Fruit fly (Drosophila melanogaster) ovary, adult (tissue): ENCODE results near the gene CG17768.

ENCODE experiments used
- CG17801 ChIP-seq: fragments of 200-800 bp; optimal IDR thresholded peaks from 2 replicates; lab custom pipeline; 2019; ENCODE audit warnings: missing biosample characterization, mild to moderate bottlenecking, missing genetic modification characterization, moderate library complexity; ENCODE audit not compliant: partially characterized antibody

The CG17768 gene

DNA sequence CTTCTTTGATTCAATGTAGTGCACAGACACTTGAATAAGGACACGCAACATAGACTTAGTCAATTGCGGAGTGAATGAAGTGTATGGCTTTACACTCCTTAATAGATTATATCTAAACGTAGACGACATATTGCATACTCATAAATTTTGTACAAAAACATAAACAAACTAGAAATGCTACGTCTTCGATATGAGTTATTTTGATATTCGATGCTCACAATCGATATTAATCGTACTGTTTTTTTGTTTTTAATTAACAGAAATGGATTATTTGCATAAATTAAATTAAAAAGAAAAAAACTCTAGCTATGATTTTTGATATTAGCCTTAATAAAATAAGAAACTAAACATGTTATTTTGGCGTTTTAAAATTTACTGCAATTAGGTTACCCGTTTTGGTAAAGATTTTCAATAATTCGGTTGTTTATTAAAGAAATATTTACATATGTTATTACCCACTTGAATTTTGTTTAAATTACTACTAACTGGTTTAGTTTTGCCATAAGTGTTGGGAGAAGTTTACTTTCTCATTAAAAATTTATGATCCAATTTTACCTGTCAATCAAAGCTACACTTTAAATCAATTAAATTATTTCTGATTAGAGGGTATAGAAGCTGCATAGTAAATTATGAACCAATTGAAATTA, at the start of gene CG17768, which contains the start of the genes LSm-4 and Ir31a:
TSS of gene CG17768 (minus strand) at position 196 of the 647 bp plus-strand sequence.
TSS of gene LSm-4 (minus strand) at position 196 of the 647 bp plus-strand sequence.
TSS of gene Ir31a (plus strand) at position 558 of the 647 bp plus-strand sequence.
- no peak for TF ChIP-seq CG17801 (GFP tag; lab: Kevin White, UChicago)

DNA sequence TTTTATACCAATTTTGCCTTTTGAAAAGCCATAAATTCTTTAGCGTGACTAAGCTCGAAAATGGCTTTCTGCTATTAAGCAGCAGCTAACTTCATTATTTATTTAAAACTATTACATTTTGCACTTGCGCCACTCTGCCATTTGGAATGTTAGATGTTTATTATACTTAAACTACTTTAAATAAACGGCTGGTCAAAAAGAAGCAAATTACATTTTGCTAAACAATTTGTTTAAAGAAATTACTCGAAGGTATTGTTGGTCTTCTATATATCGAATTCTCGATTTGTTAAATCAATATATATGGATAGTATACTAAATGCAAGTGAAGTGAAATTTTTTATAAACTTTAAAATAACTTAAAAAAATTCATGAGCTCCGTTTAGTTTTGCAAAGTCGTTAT, 47.3 kb upstream of the CG17768 start, which contains the start of gene ppk10:
TSS of gene ppk10 (minus strand) at position 101 of the 400 bp plus-strand sequence.
- no peak for TF ChIP-seq CG17801 (GFP tag; lab: Kevin White, UChicago)

DNA sequence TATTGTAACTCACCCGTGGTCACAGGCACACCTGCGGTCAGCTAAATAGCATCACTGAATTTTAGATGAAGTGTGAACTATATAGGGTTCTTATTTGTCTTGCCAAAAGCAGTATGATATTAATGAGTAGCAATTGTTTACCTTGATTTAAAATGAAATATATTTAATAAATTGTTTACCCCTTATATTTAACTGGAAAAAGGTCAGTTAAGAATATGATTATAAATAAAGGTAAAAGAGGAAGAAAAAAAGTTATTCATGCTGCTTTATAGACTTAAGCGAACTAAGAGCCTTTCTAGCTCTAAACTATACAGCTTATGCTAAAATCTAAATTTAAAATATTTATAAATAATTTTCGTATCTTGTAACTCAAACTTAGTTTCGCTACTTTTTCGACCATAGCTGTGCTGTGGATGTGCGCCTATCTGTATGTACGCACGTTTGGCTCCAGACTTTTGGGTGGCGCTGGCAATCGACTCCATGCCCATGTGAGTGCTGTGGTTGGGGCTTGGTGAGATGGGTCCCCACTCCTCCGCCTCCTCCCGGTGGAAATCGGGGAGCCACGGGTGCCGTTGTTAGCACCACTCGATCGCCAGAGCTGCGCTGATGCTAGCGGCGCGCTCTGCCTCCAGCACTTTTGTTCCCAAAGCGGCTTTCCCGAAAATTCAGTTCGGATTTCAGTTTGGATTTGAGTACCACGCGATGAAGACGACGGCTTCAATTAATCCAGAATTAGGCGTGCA, 37.2 kb upstream of the CG17768 start, which contains the start of gene loh:
TSS of gene loh (plus strand) at position 487 of the 743 bp plus-strand sequence.
- no peak for TF ChIP-seq CG17801 (GFP tag; lab: Kevin White, UChicago)

DNA sequence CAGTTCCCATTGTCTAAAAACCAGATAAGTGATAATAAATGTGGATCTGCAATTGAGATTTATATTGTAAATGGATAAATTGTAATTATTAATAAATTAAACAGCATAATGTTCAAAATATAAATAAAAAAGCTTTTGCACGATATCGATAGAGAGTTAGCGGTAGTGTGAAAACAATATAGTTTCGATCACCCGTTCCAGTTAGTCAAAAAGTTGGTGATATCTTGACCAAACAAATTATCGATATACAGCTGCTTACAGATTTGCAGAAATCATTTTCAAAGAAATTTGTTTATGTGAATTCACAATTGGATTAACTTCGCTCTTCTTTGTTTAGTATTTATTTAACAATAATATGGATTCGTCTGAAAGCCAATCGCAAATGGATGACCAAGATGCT, 34.2 kb upstream of the CG17768 start, which contains the start of gene Nse4:
TSS of gene Nse4 (plus strand) at position 267 of the 400 bp plus-strand sequence.
- TF ChIP-seq CG17801 (GFP tag; lab: Kevin White, UChicago): peak; percentile 31

DNA sequence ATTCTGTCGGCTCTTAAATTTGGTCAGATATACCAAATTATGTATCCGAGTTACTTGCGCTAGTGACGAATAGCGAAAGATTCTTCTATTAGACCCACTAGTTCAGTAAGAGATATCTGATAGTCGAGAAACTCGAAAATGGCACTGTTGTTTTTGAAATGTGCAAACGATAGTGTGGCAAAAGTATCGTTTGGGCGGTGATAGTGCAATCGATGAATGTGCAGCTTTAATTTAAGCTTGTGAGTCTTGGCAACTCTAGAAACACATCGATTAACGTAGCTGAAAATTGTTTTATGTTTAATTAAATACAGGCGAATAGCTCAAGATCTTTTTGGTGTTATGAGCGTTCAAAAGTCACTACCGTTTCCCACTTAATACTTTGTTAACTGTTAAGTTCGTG, 32.3 kb upstream of the CG17768 start, which contains the start of gene STUB1:
TSS of gene STUB1 (plus strand) at position 232 of the 400 bp plus-strand sequence.
- peak; percentile 29 for TF ChIP-seq CG17801 (GFP tag; lab: Kevin White, UChicago)

DNA sequence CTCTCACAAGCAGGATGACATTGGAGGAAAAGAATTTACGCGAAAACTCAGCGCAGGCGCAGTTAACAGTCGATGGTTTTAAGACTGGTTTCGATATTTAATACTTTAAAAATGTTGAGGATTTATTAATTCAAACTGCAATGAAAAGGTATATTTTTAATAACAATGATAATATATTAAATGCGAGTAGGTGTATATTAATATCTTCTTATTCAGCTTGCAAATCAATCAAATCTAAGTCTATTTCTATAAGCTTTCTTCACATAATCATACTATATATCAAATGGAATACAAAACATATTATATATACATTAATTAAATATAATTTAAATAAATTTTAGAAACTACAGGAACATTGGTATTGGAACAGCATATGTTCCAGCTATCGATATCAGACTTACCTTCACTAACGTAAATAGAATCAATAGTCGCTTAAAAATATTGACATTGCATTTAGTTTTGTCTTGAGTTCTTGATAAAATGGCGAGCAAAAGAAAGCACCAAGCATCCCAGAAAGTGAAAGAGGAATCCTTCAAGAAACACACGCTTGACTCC, 30.7 kb upstream of the CG17768 start, which contains the start of the genes TBC1D16 and holn1:
TSS of gene TBC1D16 (minus strand) at position 51 of the 555 bp plus-strand sequence.
TSS of gene holn1 (plus strand) at position 390 of the 555 bp plus-strand sequence.
- TF ChIP-seq CG17801 (GFP tag; lab: Kevin White, UChicago): no peak

DNA sequence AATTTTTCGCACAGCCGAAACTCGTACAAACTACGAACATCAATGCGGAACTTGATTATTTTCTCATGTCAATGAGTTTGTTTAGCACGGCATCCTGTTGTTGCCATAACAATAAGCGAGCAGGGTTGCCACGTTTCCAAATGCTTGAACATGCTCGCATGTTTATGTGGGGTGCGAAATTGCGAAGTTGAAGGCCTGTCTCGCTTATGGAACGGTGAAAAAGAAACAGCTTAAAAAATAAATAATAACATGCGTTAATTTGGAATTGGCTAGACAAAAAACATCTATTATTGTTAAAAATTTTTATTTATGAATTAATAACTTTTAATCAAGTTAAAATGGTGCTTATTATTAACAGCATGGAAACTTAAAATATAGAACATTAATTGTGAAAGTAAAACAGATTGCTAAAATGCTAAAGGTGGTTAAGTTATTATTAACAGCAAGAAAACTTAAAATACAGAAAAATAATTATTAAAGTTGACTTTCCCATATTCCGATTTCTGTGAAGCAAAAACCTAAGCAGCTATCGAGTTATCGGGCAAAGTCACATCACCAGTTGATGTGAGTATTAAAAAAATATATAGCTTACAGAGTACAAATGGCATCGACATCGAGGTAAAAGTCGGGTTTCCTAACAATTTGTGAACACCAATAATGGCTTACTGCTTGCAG, 25.9 kb upstream of the CG17768 start, which contains the start of the genes Bug22 and TfIIB:
TSS of gene Bug22 (minus strand) at position 117 of the 675 bp plus-strand sequence.
TSS of gene TfIIB (plus strand) at position 537 of the 675 bp plus-strand sequence.
- peak; percentile 46 for TF ChIP-seq CG17801 (GFP tag; lab: Kevin White, UChicago)

DNA sequence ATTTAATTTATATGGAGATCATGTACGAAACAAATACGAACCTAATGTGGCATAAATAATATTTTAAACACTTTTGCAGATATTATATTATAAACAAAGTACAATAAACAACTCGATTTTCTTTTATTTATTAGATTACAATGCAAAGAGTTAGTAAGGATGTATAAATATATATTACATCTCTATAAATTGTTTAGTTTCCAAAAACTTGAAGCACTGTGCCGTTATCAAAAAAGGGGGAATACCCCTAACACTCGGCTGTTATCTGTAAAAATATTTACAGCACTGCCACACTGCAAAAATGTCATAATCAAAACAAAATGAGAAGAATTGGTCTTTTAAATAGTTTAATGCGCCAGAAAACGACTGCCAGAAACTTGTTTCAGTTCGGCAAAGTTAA, 23.5 kb upstream of the CG17768 start, which contains the start of gene CG5188:
TSS of gene CG5188 (plus strand) at position 302 of the 400 bp plus-strand sequence.
- peak; percentile 17 for TF ChIP-seq CG17801 (GFP tag; lab: Kevin White, UChicago)

DNA sequence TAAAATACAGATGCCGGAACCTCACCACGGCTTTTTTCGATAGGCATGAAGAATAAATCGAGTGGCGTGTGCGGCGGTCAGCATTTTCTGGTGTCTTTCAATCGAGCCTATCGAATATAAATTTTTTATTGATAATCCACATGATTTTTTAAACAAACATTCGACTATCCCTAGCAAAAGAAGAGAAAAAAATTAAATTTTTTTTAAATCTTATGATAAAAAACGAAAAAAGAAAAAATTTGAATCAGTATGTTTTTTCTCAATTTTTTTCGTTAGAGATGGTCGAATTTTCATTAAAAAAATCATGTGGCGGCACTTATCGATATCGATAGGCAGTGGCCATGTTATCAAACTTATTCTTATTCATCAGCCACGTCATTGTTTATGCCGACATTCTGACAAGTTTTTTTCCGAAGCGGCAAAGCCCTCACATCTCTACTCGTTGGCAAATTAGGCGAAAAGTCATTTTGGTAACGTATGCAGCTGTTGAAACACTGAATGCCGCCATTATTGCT, 21.6 kb upstream of the CG17768 start, which contains the start of the genes SmB and KdelR:
TSS of gene SmB (minus strand) at position 94 of the 515 bp plus-strand sequence.
TSS of gene KdelR (plus strand) at position 354 of the 515 bp plus-strand sequence.
- peak; percentile 79 for TF ChIP-seq CG17801 (GFP tag; lab: Kevin White, UChicago)

DNA sequence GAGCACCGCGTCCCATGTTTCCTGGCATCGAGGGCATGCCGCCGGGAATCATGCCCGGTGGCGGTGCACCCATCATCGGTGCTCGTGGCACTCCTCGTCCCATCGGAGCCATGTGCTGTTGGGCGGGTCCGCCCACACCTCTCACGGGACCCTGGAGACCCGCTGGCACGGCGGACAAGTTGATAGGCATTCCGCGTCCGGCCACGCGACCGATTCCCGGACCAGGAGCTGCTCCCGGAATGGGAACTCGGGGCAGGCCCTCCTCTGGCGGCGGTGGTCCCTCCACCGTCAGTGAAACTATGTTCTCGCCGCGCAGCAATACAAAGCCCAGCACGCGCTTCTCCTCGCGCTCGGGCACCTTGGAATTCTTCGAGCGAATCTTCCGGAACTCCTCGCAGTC, 20.6 kb upstream of the CG17768 start:
- TF ChIP-seq CG17801 (GFP tag; lab: Kevin White, UChicago): no peak

DNA sequence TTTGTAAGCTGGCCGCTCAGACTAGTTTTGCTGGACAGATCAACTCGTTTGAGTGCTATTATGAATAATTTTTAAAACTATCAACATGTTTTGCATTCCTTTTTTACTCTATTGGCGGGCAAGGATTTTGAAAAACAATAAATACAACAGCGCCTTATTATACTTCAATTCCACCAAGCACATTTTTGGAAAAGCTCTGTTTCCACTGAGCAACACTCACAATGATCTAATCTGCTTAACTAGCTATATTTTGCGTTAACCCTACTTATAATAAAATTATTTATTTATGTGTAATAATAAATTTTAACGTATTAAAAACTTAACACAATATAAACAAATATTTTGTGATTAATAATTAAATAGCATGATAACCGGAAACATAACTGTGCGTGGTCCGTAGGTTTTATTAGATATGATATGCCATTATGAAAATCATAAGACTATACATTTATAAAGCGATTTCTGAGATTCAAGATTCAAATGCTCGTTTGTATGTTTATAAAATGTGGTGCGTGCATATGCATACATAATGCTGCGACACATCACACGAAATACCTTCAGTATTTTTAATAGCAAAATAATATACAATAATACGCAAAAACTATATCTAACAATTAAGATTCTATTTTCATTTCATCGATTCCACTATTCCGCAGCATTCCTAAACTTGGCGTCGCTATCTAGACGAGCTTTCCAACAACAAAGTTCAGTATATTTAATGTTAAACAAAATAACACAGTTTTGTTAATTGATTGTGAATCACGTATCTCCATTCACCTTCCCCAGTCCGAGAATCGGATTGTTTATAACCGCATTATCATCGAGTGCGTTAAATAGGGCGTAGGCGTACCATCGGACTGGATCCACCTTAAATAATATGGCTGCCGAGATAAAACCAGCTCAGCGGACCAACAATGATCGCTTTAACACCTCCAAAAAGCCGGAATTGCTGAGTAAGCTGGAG, 17.9 kb upstream of the CG17768 start, which contains the start of the genes pie and Wdfy2:
TSS of gene pie (minus strand) at position 138 of the 964 bp plus-strand sequence.
TSS of gene Wdfy2 (plus strand) at position 649 of the 964 bp plus-strand sequence.
- no peak for TF ChIP-seq CG17801 (GFP tag; lab: Kevin White, UChicago)

DNA sequence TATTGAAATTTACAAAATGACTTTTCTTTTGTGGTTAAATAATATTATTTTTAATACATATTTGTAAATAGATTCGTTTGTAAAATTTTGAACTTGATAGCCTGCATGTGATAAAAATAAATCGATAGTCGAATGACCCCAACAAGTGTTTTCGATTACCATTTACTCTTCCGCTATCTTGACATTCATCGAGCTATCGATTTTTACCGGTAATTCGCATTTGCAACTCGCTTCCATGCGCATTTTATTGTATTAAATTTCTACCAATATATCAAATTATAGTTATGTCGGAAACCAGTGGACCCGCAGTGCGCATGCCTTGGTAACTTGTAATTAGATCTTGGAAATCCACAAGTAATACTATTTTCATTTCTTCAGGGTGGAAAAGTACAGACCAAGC, 14.0 kb upstream of the CG17768 start, which contains the start of gene RfC3:
TSS of gene RfC3 (plus strand) at position 210 of the 400 bp plus-strand sequence.
- TF ChIP-seq CG17801 (GFP tag; lab: Kevin White, UChicago): no peak
